Worm (Caenorhabditis elegans): ENCODE measurements around the gene blos-8.

DNA sequence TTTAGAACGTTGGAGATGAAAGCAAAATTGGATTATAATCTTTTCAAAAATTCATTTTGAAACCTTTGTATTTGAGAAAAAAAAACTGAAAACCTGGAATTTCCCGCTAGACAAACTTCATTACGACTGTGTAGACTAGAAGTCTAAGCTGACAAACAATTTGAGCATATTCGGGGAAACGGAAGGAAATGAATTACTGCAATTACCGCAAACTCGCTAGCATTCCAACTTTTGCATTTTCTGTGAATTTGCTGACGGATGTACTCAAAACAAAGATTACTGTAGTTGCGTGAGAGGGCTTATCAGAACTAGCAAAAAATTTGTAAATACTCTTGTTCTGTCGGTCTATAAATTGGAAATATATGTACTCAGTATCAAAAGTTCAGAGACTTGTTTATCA, 41.1 kb downstream of the blos-8 start:
- TF ChIP-seq ceh-83 (GFP tag; optimal IDR thresholded peaks at IDR 0.05) (no peak), pha-4 (tag; optimal IDR thresholded peaks at IDR 0.05) (no peak), nhr-237 (tag; optimal IDR thresholded peaks at IDR 0.05) (no peak), lsy-2 (tag; optimal IDR thresholded peaks at IDR 0.05) (no peak), unc-120 (tag; optimal IDR thresholded peaks at IDR 0.05; ENCODE audit: poor library complexity, severe bottlenecking) (no peak), unc-62 (GFP tag; optimal IDR thresholded peaks at IDR 0.05) (no peak), sptf-1 (tag; optimal IDR thresholded peaks at IDR 0.05) (no peak), unc-39 (tag; optimal IDR thresholded peaks at IDR 0.05) (no peak)
